Worm (Caenorhabditis elegans): ENCODE results near the gene bnc-1.
A peak's percentile ranks its signal among the peaks of the same experiment; 100 is the strongest.

The bnc-1 gene

DNA sequence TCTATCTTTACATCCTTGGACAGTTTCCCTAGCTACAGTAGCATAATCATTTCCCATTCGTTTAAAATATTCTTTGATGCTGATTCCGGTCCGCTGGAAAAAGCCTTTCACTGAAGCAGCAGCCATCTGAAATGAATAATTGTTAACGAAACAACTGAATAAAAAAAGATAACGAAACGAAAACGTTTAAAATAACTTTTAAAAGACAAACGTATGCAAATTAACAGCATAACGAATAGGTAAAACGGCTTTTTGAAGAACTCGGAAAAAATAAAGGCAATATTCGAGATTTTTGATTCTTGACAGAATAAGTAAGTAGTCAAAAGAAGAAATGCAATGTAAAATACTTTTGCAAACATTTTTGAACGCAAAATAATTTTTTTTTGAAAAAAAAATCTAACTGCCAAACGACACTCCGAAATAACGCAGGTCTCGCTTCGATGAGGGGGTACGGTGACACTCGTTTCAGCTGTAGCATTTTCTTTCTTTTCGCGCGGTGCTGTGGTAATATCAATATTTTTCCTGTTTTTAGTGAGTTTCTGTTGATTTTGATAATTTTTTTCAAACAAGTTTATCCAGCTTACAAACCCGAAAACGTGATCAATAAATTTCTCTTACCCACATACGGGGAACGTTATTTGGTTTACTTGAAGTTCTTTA lies 41.2 kb upstream of the bnc-1 start, which contains the start of the genes R04F11.5 and R04F11.2 (continued):
- TF ChIP-seq cebp-1 (GFP tag; IDR thresholded peaks at IDR 0.05): no peak
- TF ChIP-seq cebp-1 (tag; optimal IDR thresholded peaks at IDR 0.05): peak; percentile 52
- TF ChIP-seq madf-6 (GFP tag; IDR thresholded peaks at IDR 0.05): peak; percentile 88
- TF ChIP-seq F39B2.1 (GFP tag; IDR thresholded peaks at IDR 0.05): no peak
- TF ChIP-seq dpff-1 (tag; optimal IDR thresholded peaks at IDR 0.05): no peak
- no peak for TF ChIP-seq mel-28 (tag; optimal IDR thresholded peaks at IDR 0.05; ENCODE audit: borderline replicate concordance)
- TF ChIP-seq die-1 (tag; optimal IDR thresholded peaks at IDR 0.05): no peak
- no peak for TF ChIP-seq rpc-1 (optimal IDR thresholded peaks at IDR 0.05)
- no peak for TF ChIP-seq rpc-1 (tag; optimal IDR thresholded peaks at IDR 0.05)
- TF ChIP-seq nhr-90 (tag; optimal IDR thresholded peaks at IDR 0.05): no peak
- peak; percentile 88 for TF ChIP-seq attf-5 (GFP tag; optimal IDR thresholded peaks at IDR 0.05)
- peak; percentile 99 for TF ChIP-seq attf-3 (GFP tag; conservative IDR thresholded peaks at IDR 0.05)
- TF ChIP-seq dpl-1 (GFP tag; optimal IDR thresholded peaks at IDR 0.05): peak; percentile 72
- no peak for TF ChIP-seq somi-1 (GFP tag; optimal IDR thresholded peaks at IDR 0.05)
- no peak for TF ChIP-seq hlh-26 (GFP tag; conservative IDR thresholded peaks at IDR 0.05)
- no peak for TF ChIP-seq aptf-2 (GFP tag; conservative IDR thresholded peaks at IDR 0.05)
- peak; percentile 36; the same call in 1 of the 2 replicates for TF ChIP-seq nfyb-1 (GFP tag; IDR thresholded peaks at IDR 0.05)
- no peak for TF ChIP-seq C06A6.2 (GFP tag; conservative IDR thresholded peaks at IDR 0.05)
- TF ChIP-seq bed-1 (GFP tag; IDR thresholded peaks at IDR 0.05): no peak
- peak; percentile 60 for TF ChIP-seq tbp1 (GFP tag; optimal IDR thresholded peaks at IDR 0.05)
- no peak for TF ChIP-seq ztf-28 (GFP tag; IDR thresholded peaks at IDR 0.05)
- TF ChIP-seq snpc-4 (GFP tag; optimal IDR thresholded peaks at IDR 0.05): no peak
- TF ChIP-seq snpc-4 (tag; optimal IDR thresholded peaks at IDR 0.05): peak; percentile 31 to 66 (median 38)
- no peak for TF ChIP-seq nhr-27 (tag; optimal IDR thresholded peaks at IDR 0.05)
- TF ChIP-seq mcd-1 (GFP tag; IDR thresholded peaks at IDR 0.05): peak; percentile 64
- TF ChIP-seq lir-1 (GFP tag; conservative IDR thresholded peaks at IDR 0.05): no peak
- peak; percentile 40 for TF ChIP-seq xnd-1 (tag; optimal IDR thresholded peaks at IDR 0.05)
- TF ChIP-seq Y95B8A.8 (GFP tag; IDR thresholded peaks at IDR 0.05): peak; percentile 79
- TF ChIP-seq ztf-6 (GFP tag; IDR thresholded peaks at IDR 0.05): no peak
- TF ChIP-seq sptf-2 (GFP tag; optimal IDR thresholded peaks at IDR 0.05): no peak
- TF ChIP-seq nhr-80 (tag; optimal IDR thresholded peaks at IDR 0.05): no peak
- TF ChIP-seq ceh-58 (GFP tag; IDR thresholded peaks at IDR 0.05): no peak
- no peak for TF ChIP-seq zfh-2 (GFP tag; conservative IDR thresholded peaks at IDR 0.05)

ce11 chrV:12317080-12317479 lies 40.2 kb upstream of the bnc-1 start, which contains the start of gene R04F11.3:
Gene R04F11.3 (minus strand): TSS chrV:12317180.
- no peak for TF ChIP-seq lsl-1 (GFP tag; optimal IDR thresholded peaks at IDR 0.05)
- TF ChIP-seq B0035.1 (tag; optimal IDR thresholded peaks at IDR 0.05): no peak
- TF ChIP-seq lin-54 (GFP tag; optimal IDR thresholded peaks at IDR 0.05): no peak
- no peak for TF ChIP-seq bed-1 (GFP tag; IDR thresholded peaks at IDR 0.05)
- TF ChIP-seq ztf-6 (GFP tag; IDR thresholded peaks at IDR 0.05): no peak
- no peak for TF ChIP-seq B0019.2 (GFP tag; conservative IDR thresholded peaks at IDR 0.05)
- TF ChIP-seq lin-26 (GFP tag; IDR thresholded peaks at IDR 0.05): no peak
- TF ChIP-seq ztf-22 (GFP tag; optimal IDR thresholded peaks at IDR 0.05): no peak
- TF ChIP-seq bed-2 (GFP tag; IDR thresholded peaks at IDR 0.05): no peak
- TF ChIP-seq D2030.7 (GFP tag; IDR thresholded peaks at IDR 0.05): no peak
- TF ChIP-seq Y67H2A.10 (GFP tag; conservative IDR thresholded peaks at IDR 0.05): no peak
- TF ChIP-seq rpc-1 (optimal IDR thresholded peaks at IDR 0.05): no peak
- no peak for TF ChIP-seq rpc-1 (tag; optimal IDR thresholded peaks at IDR 0.05)
- no peak for TF ChIP-seq F33H1.4 (GFP tag; IDR thresholded peaks at IDR 0.05)
- no peak for TF ChIP-seq tlf-1 (GFP tag; optimal IDR thresholded peaks at IDR 0.05)
- TF ChIP-seq Y95B8A.8 (GFP tag; IDR thresholded peaks at IDR 0.05): no peak
- TF ChIP-seq Y53F4B.3 (GFP tag; IDR thresholded peaks at IDR 0.05): no peak
- no peak for TF ChIP-seq hmg-20 (GFP tag; IDR thresholded peaks at IDR 0.05)
- TF ChIP-seq efl-1 (GFP tag; optimal IDR thresholded peaks at IDR 0.05): no peak
- no peak for TF ChIP-seq K12H6.12 (tag; optimal IDR thresholded peaks at IDR 0.05)

All from whole organism, young adult.